Fruit fly (Drosophila melanogaster) whole organism, adult: ENCODE data around the gene CG1113.

Source experiments
- CG11617 ChIP-seq: fragments of 200-800 bp; sonication (Bioruptor generic); optimal IDR thresholded peaks from 2 replicates; lab custom pipeline; 2017; ENCODE audit warnings: mild to moderate bottlenecking, missing biosample characterization, missing genetic modification reagents, missing genetic modification characterization
- CG12768 ChIP-seq: fragments of 200-800 bp; sonication (Bioruptor generic); optimal IDR thresholded peaks from 2 replicates; lab custom pipeline; 2017; ENCODE audit warnings: missing biosample characterization, missing genetic modification characterization, mild to moderate bottlenecking, moderate library complexity, missing genetic modification reagents
- CG14711 ChIP-seq: fragments of 200-800 bp; sonication (Bioruptor generic); optimal IDR thresholded peaks from 2 replicates; lab custom pipeline; 2018; ENCODE audit warnings: missing biosample characterization, mild to moderate bottlenecking, missing genetic modification characterization, moderate library complexity
- CG1620 ChIP-seq: fragments of 200-800 bp; sonication (Bioruptor generic); optimal IDR thresholded peaks from 2 replicates; lab custom pipeline; 2016; ENCODE audit warnings: missing biosample characterization, missing genetic modification characterization
- CG33017 ChIP-seq: fragments of 200-800 bp; sonication (Bioruptor generic); optimal IDR thresholded peaks from 2 replicates; lab custom pipeline; 2018; ENCODE audit warnings: missing biosample characterization, mild to moderate bottlenecking, missing genetic modification characterization, moderate library complexity
- CG5204 ChIP-seq: fragments of 200-800 bp; sonication (Bioruptor generic); optimal IDR thresholded peaks from 2 replicates; lab custom pipeline; 2016; ENCODE audit warnings: missing biosample characterization, missing genetic modification characterization
- CG7045 ChIP-seq: fragments of 200-800 bp; sonication (Bioruptor generic); optimal IDR thresholded peaks from 2 replicates; lab custom pipeline; 2017; ENCODE audit warnings: missing biosample characterization, mild to moderate bottlenecking, missing genetic modification characterization
- CG7101 ChIP-seq: fragments of 200-800 bp; sonication (Bioruptor generic); optimal IDR thresholded peaks from 2 replicates; lab custom pipeline; 2018; ENCODE audit warnings: missing biosample characterization, mild to moderate bottlenecking, missing genetic modification characterization, moderate library complexity
- Clk ChIP-seq: fragments of 200-800 bp; sonication (Bioruptor generic); optimal IDR thresholded peaks from 2 replicates; lab custom pipeline; 2017; ENCODE audit warnings: missing biosample characterization, missing genetic modification characterization
- Crg-1 ChIP-seq: fragments of 200-800 bp; sonication (Bioruptor generic); optimal IDR thresholded peaks from 2 replicates; lab custom pipeline; 2016; ENCODE audit warnings: missing biosample characterization, missing genetic modification characterization
- Hr96 ChIP-seq: fragments of 200-800 bp; sonication (Bioruptor generic); optimal IDR thresholded peaks from 2 replicates; lab custom pipeline; 2016; ENCODE audit warnings: missing biosample characterization, missing genetic modification characterization
- Mnt ChIP-seq: fragments of 200-800 bp; sonication (Bioruptor generic); optimal IDR thresholded peaks from 2 replicates; lab custom pipeline; 2016; ENCODE audit warnings: missing biosample characterization, mild to moderate bottlenecking, missing genetic modification characterization
- bab1 ChIP-seq: fragments of 200-800 bp; sonication (Bioruptor generic); optimal IDR thresholded peaks from 3 replicates; lab custom pipeline; 2019; ENCODE audit warnings: missing biosample characterization, mild to moderate bottlenecking, missing genetic modification characterization, moderate library complexity
- cic ChIP-seq: fragments of 200-800 bp; sonication (Bioruptor generic); optimal IDR thresholded peaks from 2 replicates; lab custom pipeline; 2017; ENCODE audit warnings: missing biosample characterization, mild to moderate bottlenecking, missing genetic modification characterization, moderate library complexity
- cnc ChIP-seq, 2 experiments: fragments of >200 bp; optimal IDR thresholded peaks; 2 replicates each; lab custom pipeline; 2017
- kay ChIP-seq: fragments of 200-800 bp; sonication (Bioruptor generic); peaks from one replicate; lab custom pipeline; 2016; ENCODE audit warnings: missing biosample characterization, missing genetic modification characterization, borderline replicate concordance
- ovo ChIP-seq: fragments of 200-800 bp; sonication (Bioruptor generic); optimal IDR thresholded peaks from 2 replicates; lab custom pipeline; 2016; ENCODE audit warnings: missing biosample characterization, missing genetic modification characterization
- pad ChIP-seq: fragments of 200-800 bp; sonication (Bioruptor generic); optimal IDR thresholded peaks from 3 replicates; lab custom pipeline; 2017; ENCODE audit warnings: missing biosample characterization, missing genetic modification characterization, mild to moderate bottlenecking, moderate library complexity, missing genetic modification reagents
- tj ChIP-seq: fragments of 200-800 bp; sonication (Bioruptor generic); optimal IDR thresholded peaks from 3 replicates; lab custom pipeline; 2017; ENCODE audit warnings: missing biosample characterization, mild to moderate bottlenecking, missing genetic modification characterization, moderate library complexity
- toe ChIP-seq: fragments of 200-800 bp; sonication (Bioruptor generic); optimal IDR thresholded peaks from 2 replicates; lab custom pipeline; 2016; ENCODE audit warnings: missing biosample characterization, missing genetic modification characterization

Gene CG1113

dm6 chr3R:5231383-5232196, 21.4 kb upstream of the CG1113 start:
- no peak for TF ChIP-seq Crg-1 (GFP tag; lab: Kevin White, UChicago)
- TF ChIP-seq CG7101, result no peak
- no peak for TF ChIP-seq toe (GFP tag; lab: Kevin White, UChicago)
- no peak for TF ChIP-seq pad (GFP tag; lab: Kevin White, UChicago)
- no peak for TF ChIP-seq cnc (optimal IDR thresholded peaks at IDR 0.05; lab: Kevin White, UChicago)
- TF ChIP-seq Hr96 (GFP tag; lab: Kevin White, UChicago), result no peak
- TF ChIP-seq CG1620 (GFP tag; lab: Kevin White, UChicago), result no peak
- peak; percentile 86 for TF ChIP-seq tj
- TF ChIP-seq Clk (GFP tag; lab: Kevin White, UChicago), result no peak
- peak; percentile 3 for TF ChIP-seq CG12768 (GFP tag; lab: Kevin White, UChicago)

dm6 chr3R:5232197-5232607, 20.8 kb upstream of the CG1113 start, which contains the start of the genes Kat60 and Mms19:
Gene Kat60 (minus strand): TSS chr3R:5232209.
Gene Mms19 (plus strand): TSS chr3R:5232543.
- TF ChIP-seq Crg-1 (GFP tag; lab: Kevin White, UChicago), result peak; percentile 17
- TF ChIP-seq CG1620 (GFP tag; lab: Kevin White, UChicago), result peak; percentile 86
- peak; percentile 62 for TF ChIP-seq ovo (GFP tag; lab: Kevin White, UChicago)
- peak; percentile 59 for TF ChIP-seq Clk (GFP tag; lab: Kevin White, UChicago)
- peak; percentile 80 for TF ChIP-seq Mnt
- no peak for TF ChIP-seq kay (GFP tag; lab: Kevin White, UChicago)
- no peak for TF ChIP-seq Hr96 (GFP tag; lab: Kevin White, UChicago)
- TF ChIP-seq CG7045 (GFP tag; lab: Kevin White, UChicago), result peak; percentile 64
- no peak for TF ChIP-seq CG5204 (GFP tag; lab: Kevin White, UChicago)
- TF ChIP-seq pad (GFP tag; lab: Kevin White, UChicago), result peak; percentile 58
- TF ChIP-seq CG14711, result peak; percentile 91
- peak; percentile 56 for TF ChIP-seq CG11617 (GFP tag; lab: Kevin White, UChicago)
- TF ChIP-seq tj, result peak; percentile 76
- peak; percentile 93 for TF ChIP-seq toe (GFP tag; lab: Kevin White, UChicago)
- no peak for TF ChIP-seq cic (GFP tag; lab: Kevin White, UChicago)
- TF ChIP-seq CG33017 (tag; lab: Kevin White, UChicago), result peak; percentile 44
- peak; percentile 43 for TF ChIP-seq CG12768 (GFP tag; lab: Kevin White, UChicago)
- TF ChIP-seq CG7101, result peak; percentile 61
- no peak for TF ChIP-seq cnc (optimal IDR thresholded peaks at IDR 0.05; lab: Kevin White, UChicago)
- peak; percentile 32 for TF ChIP-seq bab1 (GFP tag; lab: Kevin White, UChicago)

dm6 chr3R:5237215-5237614, 15.7 kb upstream of the CG1113 start, which contains the start of gene rtp:
Gene rtp (minus strand): TSS chr3R:5237315.
- no peak for TF ChIP-seq CG1620 (GFP tag; lab: Kevin White, UChicago)
- TF ChIP-seq cnc (optimal IDR thresholded peaks at IDR 0.05; lab: Kevin White, UChicago), result no peak

- no peak for TF ChIP-seq cic (GFP tag; lab: Kevin White, UChicago)
- no peak for TF ChIP-seq pad (GFP tag; lab: Kevin White, UChicago)
- no peak for TF ChIP-seq Clk (GFP tag; lab: Kevin White, UChicago)
- TF ChIP-seq tj, result no peak
- TF ChIP-seq CG7101, result no peak
- TF ChIP-seq Hr96 (GFP tag; lab: Kevin White, UChicago), result no peak
- no peak for TF ChIP-seq kay (GFP tag; lab: Kevin White, UChicago)
- no peak for TF ChIP-seq CG33017 (tag; lab: Kevin White, UChicago)
- TF ChIP-seq CG11617 (GFP tag; lab: Kevin White, UChicago), result no peak
- no peak for TF ChIP-seq CG5204 (GFP tag; lab: Kevin White, UChicago)
- no peak for TF ChIP-seq Mnt
- no peak for TF ChIP-seq bab1 (GFP tag; lab: Kevin White, UChicago)
These were observed 12.2 kb upstream of the CG1113 start, which contains the start of gene CG33293 for dm6 chr3R:5240721-5241120. Gene CG33293 (minus strand): TSS chr3R:5240735.

dm6 chr3R:5246950-5247349, 6.0 kb upstream of the CG1113 start:
- TF ChIP-seq tj (no peak), CG1620 (GFP tag; lab: Kevin White, UChicago) (no peak), CG14711 (no peak), CG7045 (GFP tag; lab: Kevin White, UChicago) (no peak), CG7101 (no peak), CG11617 (GFP tag; lab: Kevin White, UChicago) (no peak)

dm6 chr3R:5249308-5249707, 3.6 kb upstream of the CG1113 start:
- TF ChIP-seq Mnt, result no peak
- TF ChIP-seq kay (GFP tag; lab: Kevin White, UChicago), result peak; percentile 93
